Fruit fly (Drosophila melanogaster) whole organism, prepupa: ENCODE measurements around the gene rogdi.

Experiments
- Blimp-1 ChIP-seq: fragments of 200-800 bp; sonication (Bioruptor generic); optimal IDR thresholded peaks from 3 replicates; lab custom pipeline; 2017; ENCODE audit warnings: missing biosample characterization, missing genetic modification characterization, mild to moderate bottlenecking, moderate library complexity, missing genetic modification reagents
- CG10631 ChIP-seq: fragments of 200-800 bp; sonication (Bioruptor generic); optimal IDR thresholded peaks from 2 replicates; lab custom pipeline; 2016; ENCODE audit warnings: missing biosample characterization, missing genetic modification characterization
- CG10669 ChIP-seq: fragments of 200-800 bp; sonication (Bioruptor generic); optimal IDR thresholded peaks from 3 replicates; lab custom pipeline; 2018; ENCODE audit warnings: missing biosample characterization, mild to moderate bottlenecking, missing genetic modification characterization, moderate library complexity
- CG15336 ChIP-seq: fragments of 200-800 bp; sonication (Bioruptor generic); IDR thresholded peaks from 2 replicates; pipeline ENCODE4 v1.3.6; 2022; ENCODE audit warnings: missing biosample characterization, missing genetic modification characterization
- CG1621 ChIP-seq: fragments of 200-800 bp; sonication (Bioruptor generic); optimal IDR thresholded peaks from 3 replicates; lab custom pipeline; 2018; ENCODE audit warnings: missing biosample characterization, mild to moderate bottlenecking, missing genetic modification characterization
- CG16779 ChIP-seq: fragments of 200-800 bp; sonication (Bioruptor generic); optimal IDR thresholded peaks from 3 replicates; lab custom pipeline; 2017; ENCODE audit warnings: missing biosample characterization, mild to moderate bottlenecking, missing genetic modification characterization
- CG31627 ChIP-seq: fragments of 200-800 bp; sonication (Bioruptor generic); optimal IDR thresholded peaks from 3 replicates; lab custom pipeline; 2016; ENCODE audit warnings: missing biosample characterization, missing genetic modification characterization
- CG32006 ChIP-seq: fragments of 200-800 bp; sonication (Bioruptor generic); optimal IDR thresholded peaks from 3 replicates; lab custom pipeline; 2017; ENCODE audit warnings: missing biosample characterization, mild to moderate bottlenecking, missing genetic modification characterization
- CG34406 ChIP-seq: fragments of 200-800 bp; sonication (Bioruptor generic); optimal IDR thresholded peaks from 3 replicates; lab custom pipeline; 2016; ENCODE audit warnings: missing biosample characterization, missing genetic modification characterization
- CG4318 ChIP-seq: fragments of 200-800 bp; sonication (Bioruptor generic); optimal IDR thresholded peaks from 3 replicates; lab custom pipeline; 2017; ENCODE audit warnings: missing biosample characterization, mild to moderate bottlenecking, missing genetic modification characterization
- CG6163 ChIP-seq: fragments of 200-800 bp; sonication (Bioruptor generic); IDR thresholded peaks from 3 replicates; pipeline ENCODE4 v1.3.6; 2022; ENCODE audit warnings: missing biosample characterization, missing genetic modification characterization
- CG6792 ChIP-seq: fragments of 200-800 bp; sonication (Bioruptor generic); optimal IDR thresholded peaks from 3 replicates; lab custom pipeline; 2016; ENCODE audit warnings: missing biosample characterization, missing genetic modification characterization
- CG6808 ChIP-seq: fragments of 200-800 bp; sonication (Bioruptor generic); optimal IDR thresholded peaks from 3 replicates; lab custom pipeline; 2017; ENCODE audit warnings: missing biosample characterization, missing genetic modification characterization, mild to moderate bottlenecking, moderate library complexity, missing genetic modification reagents
- CG8119 ChIP-seq: fragments of 200-800 bp; sonication (Bioruptor generic); IDR thresholded peaks from 3 replicates; pipeline ENCODE4 v1.3.6; 2022; ENCODE audit warnings: missing biosample characterization, missing genetic modification characterization
- CG8632 ChIP-seq: fragments of 200-800 bp; sonication (Bioruptor generic); optimal IDR thresholded peaks from 3 replicates; lab custom pipeline; 2016; ENCODE audit warnings: missing biosample characterization, missing genetic modification characterization
- Eip78C ChIP-seq: fragments of 200-800 bp; sonication (Bioruptor generic); peaks from one replicate; lab custom pipeline; 2016; ENCODE audit warnings: missing biosample characterization, missing genetic modification characterization
- Eip93F ChIP-seq: fragments of 200-800 bp; sonication (Bioruptor generic); optimal IDR thresholded peaks from 2 replicates; lab custom pipeline; 2016; ENCODE audit warnings: missing biosample characterization, mild to moderate bottlenecking, missing genetic modification characterization
- Ets21C ChIP-seq: fragments of 200-800 bp; sonication (Bioruptor generic); optimal IDR thresholded peaks from 3 replicates; lab custom pipeline; 2016; ENCODE audit warnings: missing biosample characterization, missing genetic modification characterization
- Ets96B ChIP-seq: fragments of 200-800 bp; optimal IDR thresholded peaks from 2 replicates; lab custom pipeline; 2019; ENCODE audit warnings: missing biosample characterization, mild to moderate bottlenecking, missing genetic modification characterization, moderate library complexity
- Gug ChIP-seq: fragments of 200-800 bp; sonication (Bioruptor generic); IDR thresholded peaks from 2 replicates; pipeline ENCODE4 v1.3.6; 2022; ENCODE audit warnings: missing biosample characterization, missing genetic modification characterization
- Hr39 ChIP-seq: fragments of 200-800 bp; sonication (Bioruptor generic); optimal IDR thresholded peaks from 2 replicates; lab custom pipeline; 2016; ENCODE audit warnings: missing biosample characterization, missing genetic modification characterization
- Hr4 ChIP-seq: fragments of 200-800 bp; sonication (Bioruptor generic); optimal IDR thresholded peaks from 3 replicates; lab custom pipeline; 2016; ENCODE audit warnings: missing biosample characterization, missing genetic modification characterization
- Lpt ChIP-seq: fragments of 200-800 bp; sonication (Bioruptor generic); optimal IDR thresholded peaks from 3 replicates; lab custom pipeline; 2016; ENCODE audit warnings: missing biosample characterization, missing genetic modification characterization
- Met ChIP-seq: fragments of 200-800 bp; sonication (Bioruptor generic); optimal IDR thresholded peaks from 3 replicates; lab custom pipeline; 2016; ENCODE audit warnings: missing biosample characterization, missing genetic modification characterization
- Smox ChIP-seq: fragments of 200-800 bp; sonication (Bioruptor generic); optimal IDR thresholded peaks from 3 replicates; lab custom pipeline; 2016; ENCODE audit warnings: missing biosample characterization, missing genetic modification characterization
- Sox102F ChIP-seq: fragments of 200-800 bp; sonication (Bioruptor generic); optimal IDR thresholded peaks from 2 replicates; lab custom pipeline; 2016; ENCODE audit warnings: missing biosample characterization, mild to moderate bottlenecking, missing genetic modification characterization
- Sox15 ChIP-seq: fragments of 200-800 bp; sonication (Bioruptor generic); optimal IDR thresholded peaks from 3 replicates; lab custom pipeline; 2016; ENCODE audit warnings: missing biosample characterization, missing genetic modification characterization
- acj6 ChIP-seq: fragments of 200-800 bp; sonication (Bioruptor generic); optimal IDR thresholded peaks from 3 replicates; lab custom pipeline; 2016; ENCODE audit warnings: missing biosample characterization, missing genetic modification characterization
- cyc ChIP-seq: fragments of 200-800 bp; sonication (Bioruptor generic); optimal IDR thresholded peaks from 3 replicates; lab custom pipeline; 2016; ENCODE audit warnings: missing biosample characterization, missing genetic modification characterization
- dsx ChIP-seq: fragments of 200-800 bp; optimal IDR thresholded peaks from 3 replicates; lab custom pipeline; 2019; ENCODE audit warnings: missing biosample characterization, mild to moderate bottlenecking, missing genetic modification characterization, moderate library complexity; ENCODE audit not compliant: poor library complexity, severe bottlenecking
- fd59A ChIP-seq: fragments of 200-800 bp; sonication (Bioruptor generic); optimal IDR thresholded peaks from 2 replicates; lab custom pipeline; 2017; ENCODE audit warnings: missing biosample characterization, mild to moderate bottlenecking, missing genetic modification characterization, missing genetic modification reagents
- fkh ChIP-seq: fragments of 200-800 bp; sonication (Bioruptor generic); optimal IDR thresholded peaks from 3 replicates; lab custom pipeline; 2017; ENCODE audit warnings: missing biosample characterization, mild to moderate bottlenecking, missing genetic modification characterization, moderate library complexity
- net ChIP-seq: fragments of 200-800 bp; sonication (Bioruptor generic); optimal IDR thresholded peaks from 3 replicates; lab custom pipeline; 2016; ENCODE audit warnings: missing biosample characterization, missing genetic modification characterization
- pdm3 ChIP-seq: fragments of 200-800 bp; sonication (Bioruptor generic); optimal IDR thresholded peaks from 3 replicates; lab custom pipeline; 2016; ENCODE audit warnings: missing biosample characterization, missing genetic modification characterization
- salr ChIP-seq, 2 experiments: fragments of 200-800 bp; sonication (Bioruptor generic); optimal IDR thresholded peaks; 3 replicates each; lab custom pipeline; 2016 to 2018; ENCODE audit warnings: missing biosample characterization in 2 of 2, missing genetic modification characterization in 2 of 2, mild to moderate bottlenecking in 1 of 2
- ss ChIP-seq, 2 experiments: fragments of 200-800 bp; sonication (Bioruptor generic); optimal IDR thresholded peaks; 2 replicates in 1 of 2; 3 replicates in 1 of 2; lab custom pipeline; 2017 to 2018; ENCODE audit warnings: mild to moderate bottlenecking in 2 of 2, missing biosample characterization in 2 of 2, missing genetic modification characterization in 2 of 2, moderate library complexity in 1 of 2
- svp ChIP-seq: fragments of 200-800 bp; sonication (Bioruptor generic); peaks from one replicate; lab custom pipeline; 2016; ENCODE audit warnings: missing biosample characterization, missing genetic modification characterization
- topi ChIP-seq: fragments of 200-800 bp; sonication (Bioruptor generic); optimal IDR thresholded peaks from 3 replicates; lab custom pipeline; 2016; ENCODE audit warnings: missing biosample characterization, missing genetic modification characterization
- vri ChIP-seq: fragments of 200-800 bp; sonication (Bioruptor generic); optimal IDR thresholded peaks from 3 replicates; lab custom pipeline; 2016; ENCODE audit warnings: missing biosample characterization, mild to moderate bottlenecking, missing genetic modification characterization

The rogdi gene

DNA sequence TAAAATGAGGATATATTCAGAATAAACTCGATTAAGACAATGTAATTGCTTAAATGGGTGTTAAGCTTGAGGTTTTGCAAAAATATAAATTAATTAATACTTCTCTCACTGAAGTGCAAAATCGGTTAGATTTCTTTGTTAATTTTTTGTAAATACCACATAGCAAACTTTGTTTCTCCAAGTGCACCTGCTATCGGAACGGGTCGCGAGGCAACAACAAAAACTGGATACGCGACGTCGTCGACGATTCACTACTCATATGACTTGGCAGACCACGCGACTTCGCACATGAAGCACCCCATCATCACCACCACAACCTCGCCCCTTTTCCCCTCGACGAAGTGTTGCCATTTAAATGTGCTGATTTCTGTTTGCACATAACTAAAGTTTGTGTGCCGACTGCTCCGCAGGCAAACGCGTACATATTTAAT is 42.3 kb upstream of the rogdi start (continued):
- peak; percentile 13 to 19 for TF ChIP-seq ss (GFP tag; optimal IDR thresholded peaks at IDR 0.05; lab: Kevin White, UChicago)
- peak; percentile 57 for TF ChIP-seq acj6 (GFP tag; lab: Kevin White, UChicago)
- peak; percentile 8 for TF ChIP-seq Ets21C (GFP tag; lab: Kevin White, UChicago)
- TF ChIP-seq CG1621 (tag; lab: Kevin White, UChicago): peak; percentile 11
- TF ChIP-seq Blimp-1 (GFP tag; lab: Kevin White, UChicago): no peak
- TF ChIP-seq Lpt (GFP tag; lab: Kevin White, UChicago): peak; percentile 48
- TF ChIP-seq CG6808: peak; percentile 51
- TF ChIP-seq CG6792 (GFP tag; lab: Kevin White, UChicago): peak; percentile 17
- TF ChIP-seq, all 60 proteins: peak for 53

DNA sequence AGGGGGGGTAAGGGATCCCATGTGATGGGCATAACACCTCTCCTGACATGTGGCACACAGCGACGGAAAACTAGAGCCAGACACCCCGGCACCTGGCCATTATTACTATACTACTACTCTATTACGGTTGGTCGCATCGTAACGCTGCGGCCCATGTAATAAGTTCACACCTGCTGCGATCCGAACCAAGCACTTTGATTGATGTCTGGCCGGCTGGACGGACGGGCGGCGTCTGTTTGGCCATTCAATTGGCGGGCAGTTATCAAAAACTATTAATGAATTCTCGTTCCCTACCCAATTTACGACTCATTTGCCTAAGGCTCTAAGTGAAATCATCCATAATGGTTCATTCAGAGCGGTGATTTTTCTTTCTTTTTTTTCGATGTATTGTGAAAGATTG is 41.8 kb upstream of the rogdi start:
- TF ChIP-seq CG32006 (GFP tag; lab: Kevin White, UChicago) (no peak), fkh (GFP tag; lab: Kevin White, UChicago) (peak; percentile 58)

DNA sequence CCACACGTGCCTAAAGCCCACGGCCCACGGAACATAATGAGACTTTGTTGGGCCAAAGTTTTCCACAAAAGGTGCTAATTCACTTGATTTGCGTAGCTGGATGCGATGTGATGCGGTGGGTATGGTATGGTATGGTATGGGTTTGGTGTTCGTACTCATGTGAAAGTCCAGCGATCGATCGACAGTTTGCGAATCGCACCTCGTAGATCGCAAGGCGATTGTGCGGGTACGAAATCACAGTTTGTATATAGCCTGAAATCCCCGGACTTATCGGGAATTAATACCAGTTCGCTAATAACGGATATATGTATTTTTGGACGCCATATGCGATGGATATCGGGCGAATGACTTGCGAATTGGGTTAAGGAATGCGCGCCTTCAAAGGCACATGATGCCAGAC is 41.4 kb upstream of the rogdi start:
- TF ChIP-seq Met (GFP tag; lab: Kevin White, UChicago) (no peak), CG6163 (GFP tag; lab: Robert Waterston, UW) (no peak), fkh (GFP tag; lab: Kevin White, UChicago) (no peak), CG10631 (GFP tag; lab: Kevin White, UChicago) (no peak), Ets96B (tag; lab: Kevin White, UChicago) (no peak), CG16779 (no peak), topi (GFP tag; lab: Kevin White, UChicago) (no peak), salr (GFP tag; optimal IDR thresholded peaks at IDR 0.05; lab: Kevin White, UChicago) (no peak), cyc (GFP tag; lab: Kevin White, UChicago) (no peak), pdm3 (no peak), CG6792 (GFP tag; lab: Kevin White, UChicago) (no peak), CG4318 (GFP tag; lab: Kevin White, UChicago) (no peak)
- TF ChIP-seq, all 60 proteins: peak for 0

DNA sequence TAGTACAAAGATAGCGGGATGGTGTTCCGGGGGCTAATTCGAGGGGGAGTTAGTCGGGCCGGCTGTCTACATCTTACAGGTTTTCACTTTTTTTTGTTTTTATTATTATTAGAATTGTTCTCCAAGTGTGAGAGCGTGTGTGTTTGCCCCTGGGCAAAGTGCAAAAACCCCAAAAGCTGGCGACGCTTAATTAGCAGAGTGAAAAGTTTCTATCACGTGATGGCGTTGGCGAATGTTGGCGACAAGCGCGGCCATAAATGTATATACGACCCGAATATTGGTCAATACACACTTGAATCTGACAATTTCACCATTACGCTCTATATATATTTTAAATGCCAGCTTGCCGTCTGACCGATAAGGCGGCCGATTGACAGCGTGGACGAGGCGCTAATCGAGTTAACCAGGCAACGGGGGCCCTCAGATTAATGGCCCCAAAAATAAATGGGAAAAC is 40.4 kb upstream of the rogdi start:
- TF ChIP-seq Sox102F (GFP tag; lab: Kevin White, UChicago) (no peak), Eip78C (GFP tag; lab: Kevin White, UChicago) (peak; percentile 39), svp (peak; percentile 42), CG6163 (GFP tag; lab: Robert Waterston, UW) (0 out of 3 replicates have a peak, but pooled peaks have one; percentile 21), Eip93F (GFP tag; lab: Kevin White, UChicago) (peak; percentile 65), CG1621 (tag; lab: Kevin White, UChicago) (no peak), fkh (GFP tag; lab: Kevin White, UChicago) (peak; percentile 41), Sox15 (GFP tag; lab: Kevin White, UChicago) (no peak), vri (GFP tag; lab: Kevin White, UChicago) (peak; percentile 74), acj6 (GFP tag; lab: Kevin White, UChicago) (no peak), CG32006 (GFP tag; lab: Kevin White, UChicago) (no peak)
- TF ChIP-seq, all 60 proteins: peak for 6

DNA sequence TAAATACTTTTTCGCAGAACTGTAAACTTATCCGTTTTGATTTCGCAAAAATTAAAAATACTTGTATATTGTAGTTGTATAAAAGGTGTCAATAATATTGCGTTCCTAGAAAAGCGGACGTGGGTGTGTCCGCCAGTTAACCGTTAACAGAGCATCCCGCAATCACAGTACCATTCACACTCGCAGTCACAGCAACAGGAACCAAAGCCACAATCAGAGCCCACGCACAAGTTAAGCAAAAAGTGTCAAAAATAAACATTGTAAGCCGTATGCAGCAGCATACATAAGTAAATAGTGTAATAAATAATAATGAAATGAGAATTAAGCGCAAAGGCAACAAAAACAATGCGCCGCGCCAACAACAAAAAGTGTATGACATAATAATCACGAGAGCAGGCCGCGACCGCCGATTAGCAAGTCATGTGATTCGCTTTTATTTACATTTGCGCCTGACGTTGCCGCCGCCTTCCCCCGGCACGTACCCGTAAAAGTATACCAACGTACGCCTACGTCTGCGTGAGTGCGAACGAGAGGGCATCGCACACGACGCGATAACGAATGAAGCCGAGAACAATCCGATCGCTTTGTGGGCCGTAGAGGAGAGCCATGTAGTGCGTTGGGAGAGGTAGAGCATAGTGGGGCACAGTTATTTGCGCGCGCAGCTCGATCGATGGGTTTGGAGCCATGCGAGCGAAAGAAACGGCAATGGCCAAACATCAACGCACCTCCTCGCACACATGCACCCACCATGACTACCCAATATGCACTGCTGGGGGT is 39.4 kb upstream of the rogdi start:
- TF ChIP-seq svp (peak; percentile 97), CG6792 (GFP tag; lab: Kevin White, UChicago) (peak; percentile 22), pdm3 (peak; percentile 26), Gug (GFP tag; lab: Robert Waterston, UW) (peak; percentile 46), Sox102F (GFP tag; lab: Kevin White, UChicago) (peak; percentile 6), Sox15 (GFP tag; lab: Kevin White, UChicago) (no peak), CG15336 (GFP tag; lab: Robert Waterston, UW) (no peak), Smox (GFP tag; lab: Kevin White, UChicago) (peak; percentile 47), CG8119 (no peak; the same call in 2 of the 3 replicates), acj6 (GFP tag; lab: Kevin White, UChicago) (peak; percentile 29), Hr39 (GFP tag; lab: Kevin White, UChicago) (peak; percentile 63), net (GFP tag; lab: Kevin White, UChicago) (no peak), Hr4 (peak; percentile 42), CG31627 (GFP tag; lab: Kevin White, UChicago) (peak; percentile 46), CG10669 (GFP tag; lab: Kevin White, UChicago) (peak; percentile 34), dsx (GFP tag; lab: Kevin White, UChicago) (peak; percentile 41), CG34406 (peak; percentile 45), Ets21C (GFP tag; lab: Kevin White, UChicago) (no peak), topi (GFP tag; lab: Kevin White, UChicago) (peak; percentile 29), fd59A (GFP tag; lab: Kevin White, UChicago) (no peak), CG8632 (GFP tag; lab: Kevin White, UChicago) (peak; percentile 38), CG6163 (GFP tag; lab: Robert Waterston, UW) (peak; percentile 35)
